Worm (Caenorhabditis elegans): ENCODE measurements around the gene flcn-1.
A peak's percentile ranks its signal among the peaks of the same experiment; 100 is the strongest.

The flcn-1 gene

ce11 chrII:6928416-6928815 is at the start of gene flcn-1:
Gene flcn-1 (plus strand): TSS chrII:6928763.
- no peak for TF ChIP-seq ama-1 (optimal IDR thresholded peaks at IDR 0.05)
- peak; percentile 50 for TF ChIP-seq egl-13 (tag; optimal IDR thresholded peaks at IDR 0.05)
- TF ChIP-seq C04F5.9 (tag; optimal IDR thresholded peaks at IDR 0.05) = peak; percentile 68
- TF ChIP-seq pqm-1 (tag; optimal IDR thresholded peaks at IDR 0.05) = no peak
- peak; percentile 7 for TF ChIP-seq dsc-1 (tag; optimal IDR thresholded peaks at IDR 0.05)
- TF ChIP-seq nhr-85 (tag) = peak; percentile 52
- TF ChIP-seq blmp-1 (tag; optimal IDR thresholded peaks at IDR 0.05) = peak; percentile 23
- peak; percentile 61 for TF ChIP-seq swsn-7 (tag; optimal IDR thresholded peaks at IDR 0.05)
- no peak for TF ChIP-seq ztf-11 (tag; optimal IDR thresholded peaks at IDR 0.05)
- peak; percentile 81 for TF ChIP-seq fkh-8 (tag; optimal IDR thresholded peaks at IDR 0.05)
- no peak for TF ChIP-seq C34B4.2 (tag; optimal IDR thresholded peaks at IDR 0.05)
- TF ChIP-seq snu-23 (GFP tag; optimal IDR thresholded peaks at IDR 0.05) = peak; percentile 74
- TF ChIP-seq lin-35 (GFP tag; optimal IDR thresholded peaks at IDR 0.05) = peak; percentile 55 to 60
- TF ChIP-seq unc-86 (tag; optimal IDR thresholded peaks at IDR 0.05) = no peak
- TF ChIP-seq Y116A8C.19 (tag; optimal IDR thresholded peaks at IDR 0.05; ENCODE audit: borderline replicate concordance) = no peak
- peak; percentile 85 for TF ChIP-seq lin-14 (GFP tag; optimal IDR thresholded peaks at IDR 0.05)
- peak; percentile 42 to 50 for TF ChIP-seq efl-1 (optimal IDR thresholded peaks at IDR 0.05)
- TF ChIP-seq efl-1 (GFP tag; optimal IDR thresholded peaks at IDR 0.05 in 1 of 2) = peak in 1 of 2 experiments; percentile 30
- no peak for TF ChIP-seq fkh-10 (GFP tag; optimal IDR thresholded peaks at IDR 0.05)
- no peak for TF ChIP-seq hlh-17 (GFP tag; optimal IDR thresholded peaks at IDR 0.05; ENCODE audit: borderline replicate concordance)
- peak; percentile 41 for TF ChIP-seq nhr-90 (tag; optimal IDR thresholded peaks at IDR 0.05; ENCODE audit: poor library complexity)
- no peak for TF ChIP-seq elt-3 (tag; optimal IDR thresholded peaks at IDR 0.05)
- peak; percentile 20 for TF ChIP-seq unc-130 (tag; optimal IDR thresholded peaks at IDR 0.05)
- TF ChIP-seq dpl-1 (GFP tag; optimal IDR thresholded peaks at IDR 0.05) = peak in 2 of 3 experiments; percentile 10 to 37
- peak; percentile 76 for TF ChIP-seq mep-1 (tag; optimal IDR thresholded peaks at IDR 0.05)
- TF ChIP-seq hlh-4 (tag; optimal IDR thresholded peaks at IDR 0.05) = peak; percentile 45
- peak; percentile 67 for TF ChIP-seq nhr-47 (tag; optimal IDR thresholded peaks at IDR 0.05)
- no peak for TF ChIP-seq nhr-77 (tag; optimal IDR thresholded peaks at IDR 0.05)
- no peak for TF ChIP-seq grh-1 (GFP tag; IDR thresholded peaks at IDR 0.05)
- no peak for TF ChIP-seq nhr-11 (tag; optimal IDR thresholded peaks at IDR 0.05)
- TF ChIP-seq xbp-1 (tag; optimal IDR thresholded peaks at IDR 0.05) = peak; percentile 49
- TF ChIP-seq nhr-20 (tag; optimal IDR thresholded peaks at IDR 0.05) = peak; percentile 64
- TF ChIP-seq lir-3 (tag; optimal IDR thresholded peaks at IDR 0.05; ENCODE audit: poor library complexity) = peak; percentile 9
- TF ChIP-seq sox-4 (tag; optimal IDR thresholded peaks at IDR 0.05) = peak; percentile 17
- peak; percentile 35 to 67 for TF ChIP-seq lsy-2 (tag; optimal IDR thresholded peaks at IDR 0.05)
- TF ChIP-seq nhr-19 (GFP tag; conservative IDR thresholded peaks at IDR 0.05) = peak; percentile 42
- peak; percentile 78 for TF ChIP-seq nhr-71 (tag; optimal IDR thresholded peaks at IDR 0.05)
- TF ChIP-seq lin-39 (tag; optimal IDR thresholded peaks at IDR 0.05) = peak; percentile 6
- peak; percentile 29 for TF ChIP-seq lin-13 (GFP tag; optimal IDR thresholded peaks at IDR 0.05)
- peak; percentile 15 for TF ChIP-seq snpc-4 (tag; optimal IDR thresholded peaks at IDR 0.05)
- TF ChIP-seq elt-2 (tag; optimal IDR thresholded peaks at IDR 0.05) = peak; percentile 41
- TF ChIP-seq rnt-1 (tag; optimal IDR thresholded peaks at IDR 0.05) = peak; percentile 40
- peak; percentile 34 for TF ChIP-seq irx-1 (tag; optimal IDR thresholded peaks at IDR 0.05)
- peak; percentile 15 for TF ChIP-seq fos-1 (tag; optimal IDR thresholded peaks at IDR 0.05)
- peak in 1 of 3 experiments; percentile 10 for TF ChIP-seq ceh-82 (tag; optimal IDR thresholded peaks at IDR 0.05)
- no peak for TF ChIP-seq fkh-4 (tag; optimal IDR thresholded peaks at IDR 0.05; ENCODE audit: borderline replicate concordance)
- TF ChIP-seq tbx-2 (tag; optimal IDR thresholded peaks at IDR 0.05) = peak; percentile 40
- no peak for TF ChIP-seq lin-15B (tag; optimal IDR thresholded peaks at IDR 0.05)

Measured in whole organism, L1 larva.